Fruit fly (Drosophila melanogaster): ENCODE measurements around the gene Ir85a.

The Ir85a gene

dm6 chr3R:8787538-8788282 lies 6.8 kb upstream of the Ir85a start (continued):
- TF ChIP-seq CG2129 (GFP tag; IDR thresholded peaks at IDR 0.05; ENCODE audit: partially characterized antibody) = no peak
- 0 out of 3 replicates have a peak, but pooled peaks have one; percentile 7 for TF ChIP-seq CG6175 (GFP tag; IDR thresholded peaks at IDR 0.05)
- no peak for TF ChIP-seq yki (optimal IDR thresholded peaks at IDR 0.05)
- peak; percentile 80 for TF ChIP-seq sens (GFP tag)
- peak; percentile 30 for TF ChIP-seq dmrt99B (tag; optimal IDR thresholded peaks at IDR 0.05)
- no peak for TF ChIP-seq CG9932 (GFP tag; IDR thresholded peaks at IDR 0.05)
- peak; percentile 49 for TF ChIP-seq Med (GFP tag)
- peak; percentile 9 for TF ChIP-seq Asciz (GFP tag; optimal IDR thresholded peaks at IDR 0.05)
- TF ChIP-seq Dbx (GFP tag; IDR thresholded peaks at IDR 0.05) = no peak
- TF ChIP-seq Fer2 (tag; optimal IDR thresholded peaks at IDR 0.05) = no peak
- TF ChIP-seq CG31441 (GFP tag; IDR thresholded peaks at IDR 0.05) = peak; percentile 52; the same call in 1 of the 2 replicates
- TF ChIP-seq CG17829 (tag; optimal IDR thresholded peaks at IDR 0.05) = peak; percentile 5
- no peak for TF ChIP-seq CG17612 (GFP tag; IDR thresholded peaks at IDR 0.05)
- TF ChIP-seq CG15269 (tag; optimal IDR thresholded peaks at IDR 0.05) = no peak
- no peak for TF ChIP-seq vnd (GFP tag; IDR thresholded peaks at IDR 0.05; ENCODE audit: partially characterized antibody)
- no peak for TF ChIP-seq CG34422 (GFP tag; IDR thresholded peaks at IDR 0.05)
- TF ChIP-seq oc (tag; optimal IDR thresholded peaks at IDR 0.05) = peak; percentile 59
- no peak for TF ChIP-seq ftz-f1 (GFP tag; optimal IDR thresholded peaks at IDR 0.05)
- no peak for TF ChIP-seq toy (GFP tag; IDR thresholded peaks at IDR 0.05)
- TF ChIP-seq Deaf1 (tag; optimal IDR thresholded peaks at IDR 0.05) = no peak
- TF ChIP-seq CG14860 (GFP tag; IDR thresholded peaks at IDR 0.05; ENCODE audit: partially characterized antibody) = no peak
- TF ChIP-seq Gsc (GFP tag; IDR thresholded peaks at IDR 0.05) = no peak
- TF ChIP-seq CG2678 (tag; optimal IDR thresholded peaks at IDR 0.05) = no peak
- no peak for TF ChIP-seq CG32767 (GFP tag; IDR thresholded peaks at IDR 0.05)
- TF ChIP-seq CG16815 (GFP tag; optimal IDR thresholded peaks at IDR 0.05) = no peak
- no peak for TF ChIP-seq cg (GFP tag; optimal IDR thresholded peaks at IDR 0.05)
- TF ChIP-seq odd (GFP tag; optimal IDR thresholded peaks at IDR 0.05) = no peak
- no peak for TF ChIP-seq CG7745 (tag; optimal IDR thresholded peaks at IDR 0.05)
- TF ChIP-seq CG10979 (tag; optimal IDR thresholded peaks at IDR 0.05) = peak; percentile 44
- TF ChIP-seq CG6254 (GFP tag; optimal IDR thresholded peaks at IDR 0.05) = no peak
- peak; percentile 64 for TF ChIP-seq Blimp-1 (GFP tag; optimal IDR thresholded peaks at IDR 0.05)
- TF ChIP-seq fd96Cb (tag; optimal IDR thresholded peaks at IDR 0.05) = peak; percentile 23
- TF ChIP-seq CG11504 (tag; optimal IDR thresholded peaks at IDR 0.05) = peak; percentile 57

DNA sequence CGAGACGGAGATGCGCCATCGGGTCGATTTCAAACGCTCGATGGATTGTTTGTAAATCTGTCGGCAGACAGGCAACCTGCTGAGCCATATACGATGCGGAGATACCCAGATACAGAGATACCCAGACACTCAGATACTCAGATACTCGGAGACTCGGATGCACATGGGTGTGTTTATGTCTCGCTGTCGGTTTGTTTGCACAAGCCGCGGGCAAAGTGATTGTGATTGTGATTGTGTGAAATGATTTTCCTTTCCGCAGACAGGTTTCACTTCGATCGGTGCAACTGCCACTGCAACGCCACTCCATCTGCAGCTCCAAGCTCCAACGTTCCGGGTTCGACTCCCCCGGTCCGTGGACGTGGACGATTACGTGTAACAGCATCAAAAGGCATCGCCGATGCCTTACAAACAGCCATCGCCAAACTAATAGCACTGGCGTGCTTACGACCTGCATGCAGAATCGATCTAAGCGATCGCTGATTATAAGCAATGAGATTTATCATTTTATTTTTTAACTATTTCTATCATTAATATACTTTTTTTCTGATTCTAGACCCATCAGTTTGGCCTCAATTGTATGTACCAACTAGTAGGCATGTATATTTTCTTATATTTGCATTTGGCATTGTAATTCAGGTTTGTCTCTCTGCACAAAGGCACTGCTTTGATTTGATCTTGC lies 5.6 kb upstream of the Ir85a start:
- no peak for TF ChIP-seq CG17612 (GFP tag; IDR thresholded peaks at IDR 0.05)
- no peak for TF ChIP-seq Fer1 (GFP tag; optimal IDR thresholded peaks at IDR 0.05)
- TF ChIP-seq CG8290 (GFP tag; optimal IDR thresholded peaks at IDR 0.05) = no peak
- TF ChIP-seq CG8290 (tag; optimal IDR thresholded peaks at IDR 0.05) = no peak
- TF ChIP-seq Eip74EF (GFP tag; optimal IDR thresholded peaks at IDR 0.05) = peak in 1 of 2 experiments; percentile 36
- peak; percentile 25 for TF ChIP-seq grn (GFP tag; optimal IDR thresholded peaks at IDR 0.05)
- TF ChIP-seq ssp (GFP tag; IDR thresholded peaks at IDR 0.05) = peak; percentile 54; the same call in 1 of the 2 replicates
- no peak for TF ChIP-seq zen2 (GFP tag; IDR thresholded peaks at IDR 0.05; ENCODE audit: partially characterized antibody)
- peak; percentile 52; the same call in 1 of the 3 replicates for TF ChIP-seq CG11695 (GFP tag; IDR thresholded peaks at IDR 0.05)
- TF ChIP-seq lmd (GFP tag; IDR thresholded peaks at IDR 0.05) = peak; percentile 71
- peak; percentile 63 for TF ChIP-seq unpg (GFP tag; optimal IDR thresholded peaks at IDR 0.05)
- TF ChIP-seq Ssrp (tag; optimal IDR thresholded peaks at IDR 0.05) = peak; percentile 51
- TF ChIP-seq hb (GFP tag; IDR thresholded peaks at IDR 0.05; ENCODE audit: partially characterized antibody) = no peak
- TF ChIP-seq dan (GFP tag; IDR thresholded peaks at IDR 0.05) = no peak
- peak; percentile 49 for TF ChIP-seq phol (tag; optimal IDR thresholded peaks at IDR 0.05)
- peak; percentile 47 for TF ChIP-seq CG13424 (tag; optimal IDR thresholded peaks at IDR 0.05)
- TF ChIP-seq CG17359 (tag; optimal IDR thresholded peaks at IDR 0.05) = peak; percentile 70

Data from whole organism, embryonic.